Fruit fly (Drosophila melanogaster): ENCODE data around the gene CG5167.

CG5167 gene

DNA sequence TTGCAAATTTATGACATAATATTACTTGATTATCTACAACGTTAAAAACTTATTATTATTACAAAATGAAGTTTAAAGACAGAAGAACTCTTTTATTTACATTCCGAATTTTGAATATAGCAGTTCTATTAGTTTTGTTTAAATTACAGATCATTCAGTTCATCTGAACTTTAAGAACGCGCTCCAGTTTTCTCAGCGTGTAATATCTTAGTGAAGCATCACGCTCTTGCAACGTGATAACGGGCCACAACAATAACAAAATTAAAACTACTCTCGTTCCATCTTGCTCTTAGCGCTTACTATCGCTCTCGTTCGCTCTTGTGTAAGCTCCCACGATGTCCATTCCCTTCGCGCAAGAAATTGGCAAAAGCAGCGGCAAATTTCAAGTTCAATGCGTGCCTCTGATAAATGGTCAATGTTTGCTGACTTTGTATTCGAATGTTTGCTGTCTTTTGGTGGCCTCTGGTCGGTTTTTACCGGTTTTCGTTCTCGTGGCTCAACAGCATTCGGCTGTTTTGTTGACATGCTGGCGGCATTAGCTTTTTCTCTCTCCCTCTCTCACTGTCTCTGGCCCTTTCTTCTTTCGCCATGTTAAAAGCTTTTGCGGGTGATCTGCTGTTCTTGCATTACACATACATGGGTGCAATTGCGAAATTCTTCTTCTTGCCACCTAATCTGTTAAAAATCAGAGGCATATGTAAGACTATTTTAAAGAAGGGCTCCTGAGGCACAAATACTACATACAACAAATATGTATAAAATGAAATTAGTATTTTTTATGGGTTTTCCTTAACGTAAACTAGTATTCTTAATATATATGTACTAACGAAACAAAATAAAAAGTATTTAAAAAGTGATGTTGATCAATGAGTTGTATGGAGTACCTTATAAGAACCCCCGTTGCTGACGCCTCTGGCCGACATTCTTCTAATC, 36.5 kb downstream of the CG5167 start (continued):
- TF ChIP-seq dysf (GFP tag; IDR thresholded peaks at IDR 0.05) (peak; percentile 43; the same call in 1 of the 3 replicates), CG11093 (GFP tag; IDR thresholded peaks at IDR 0.05) (no peak), ssp (GFP tag; IDR thresholded peaks at IDR 0.05) (no peak), inv (GFP tag; IDR thresholded peaks at IDR 0.05; ENCODE audit: partially characterized antibody) (no peak), Lim3 (GFP tag; IDR thresholded peaks at IDR 0.05) (no peak), ind (GFP tag; optimal IDR thresholded peaks at IDR 0.05) (peak; percentile 39), Dip3 (GFP tag; optimal IDR thresholded peaks at IDR 0.05) (peak; percentile 25), E2f1 (GFP tag; IDR thresholded peaks at IDR 0.05) (no peak), mam (GFP tag; optimal IDR thresholded peaks at IDR 0.05) (peak; percentile 17), lola (GFP tag; optimal IDR thresholded peaks at IDR 0.05) (no peak), CG11456 (GFP tag; IDR thresholded peaks at IDR 0.05) (no peak), CG3281 (GFP tag; optimal IDR thresholded peaks at IDR 0.05) (peak; percentile 61), CG9817 (tag; optimal IDR thresholded peaks at IDR 0.05) (peak; percentile 49), disco-r (GFP tag; optimal IDR thresholded peaks at IDR 0.05) (no peak), Hr78 (GFP tag; optimal IDR thresholded peaks at IDR 0.05) (peak in 1 of 2 experiments; percentile 21), Rx (GFP tag; IDR thresholded peaks at IDR 0.05) (no peak), CG14667 (GFP tag; IDR thresholded peaks at IDR 0.05) (no peak), pfk (GFP tag; optimal IDR thresholded peaks at IDR 0.05) (no peak), kah (GFP tag; optimal IDR thresholded peaks at IDR 0.05) (no peak), zen (tag; optimal IDR thresholded peaks at IDR 0.05) (no peak), Bdp1 (GFP tag; optimal IDR thresholded peaks at IDR 0.05) (no peak), NC2α (GFP tag; optimal IDR thresholded peaks at IDR 0.05) (no peak), CG18011 (GFP tag; optimal IDR thresholded peaks at IDR 0.05) (no peak), tio (GFP tag; optimal IDR thresholded peaks at IDR 0.05) (no peak), en (GFP tag; optimal IDR thresholded peaks at IDR 0.05) (no peak), CG11695 (GFP tag; IDR thresholded peaks at IDR 0.05) (peak; percentile 66; the same call in 2 of the 3 replicates), CG12155 (GFP tag; optimal IDR thresholded peaks at IDR 0.05) (peak; percentile 6), CG8290 (GFP tag; optimal IDR thresholded peaks at IDR 0.05) (no peak), CG8290 (tag; optimal IDR thresholded peaks at IDR 0.05) (peak in 1 of 2 experiments; percentile 22), pros (GFP tag; optimal IDR thresholded peaks at IDR 0.05) (no peak), CG7839 (tag; optimal IDR thresholded peaks at IDR 0.05) (peak; percentile 47), Meics (GFP tag; optimal IDR thresholded peaks at IDR 0.05) (peak; percentile 60), slbo (GFP tag; IDR thresholded peaks at IDR 0.05) (peak; percentile 51; the same call in 1 of the 2 replicates), sim (GFP tag; IDR thresholded peaks at IDR 0.05) (no peak), CoRest (tag; optimal IDR thresholded peaks at IDR 0.05) (peak; percentile 58), CG9727 (GFP tag; optimal IDR thresholded peaks at IDR 0.05) (peak; percentile 44), row (GFP tag; IDR thresholded peaks at IDR 0.05) (peak; percentile 75), corto (GFP tag; optimal IDR thresholded peaks at IDR 0.05) (peak; percentile 50), gcm2 (GFP tag; optimal IDR thresholded peaks at IDR 0.05) (no peak), eve (GFP tag; optimal IDR thresholded peaks at IDR 0.05) (no peak), CG7372 (GFP tag; IDR thresholded peaks at IDR 0.05) (no peak), CG13424 (tag; optimal IDR thresholded peaks at IDR 0.05) (peak; percentile 53), CG8924 (tag; optimal IDR thresholded peaks at IDR 0.05) (peak; percentile 27), mld (GFP tag; IDR thresholded peaks at IDR 0.05; ENCODE audit: partially characterized antibody) (no peak), Kr (GFP tag; optimal IDR thresholded peaks at IDR 0.05) (no peak), grau (tag; optimal IDR thresholded peaks at IDR 0.05) (peak; percentile 64), CrebB (tag; optimal IDR thresholded peaks at IDR 0.05) (no peak), cwo (GFP tag; optimal IDR thresholded peaks at IDR 0.05) (peak; percentile 14), CG7357 (GFP tag; IDR thresholded peaks at IDR 0.05) (no peak), CTCF (GFP tag; optimal IDR thresholded peaks at IDR 0.05) (no peak)

All from whole organism, embryonic.